Fruit fly (Drosophila melanogaster) whole organism, embryonic: Measurements from ENCODE around the gene CG42833.

Experiments
- Atf-2 ChIP-seq: fragments of 200-800 bp; sonication (Bioruptor generic); optimal IDR thresholded peaks from 2 replicates; lab custom pipeline; 2016; ENCODE audit warnings: missing biosample characterization, missing genetic modification characterization
- Bdp1 ChIP-seq: fragments of 200-800 bp; sonication (Bioruptor generic); optimal IDR thresholded peaks from 3 replicates; lab custom pipeline; 2016; ENCODE audit warnings: missing biosample characterization, missing genetic modification characterization
- CG10543 ChIP-seq: fragments of 200-800 bp; sonication (Bioruptor generic); optimal IDR thresholded peaks from 3 replicates; lab custom pipeline; 2017; ENCODE audit warnings: missing biosample characterization, mild to moderate bottlenecking, missing genetic modification characterization, moderate library complexity
- CG11247 ChIP-seq: fragments of 200-800 bp; sonication (Bioruptor generic); IDR thresholded peaks from 2 replicates; pipeline ENCODE4 v1.3.6; 2022; ENCODE audit warnings: missing biosample characterization, missing genetic modification characterization
- CG11456 ChIP-seq: fragments of 200-800 bp; sonication (Bioruptor generic); IDR thresholded peaks from 3 replicates; pipeline ENCODE4 v1.3.6; 2022; ENCODE audit warnings: missing biosample characterization, missing genetic modification characterization
- CG12104 ChIP-seq: fragments of 200-800 bp; sonication (Bioruptor generic); optimal IDR thresholded peaks from 3 replicates; lab custom pipeline; 2016; ENCODE audit warnings: missing biosample characterization, missing genetic modification characterization
- CG12299 ChIP-seq: fragments of 200-800 bp; sonication (Bioruptor generic); optimal IDR thresholded peaks from 2 replicates; lab custom pipeline; 2018; ENCODE audit warnings: missing biosample characterization, mild to moderate bottlenecking, missing genetic modification characterization
- CG12769 ChIP-seq: fragments of 200-800 bp; sonication (Bioruptor generic); optimal IDR thresholded peaks from 2 replicates; lab custom pipeline; 2019; ENCODE audit warnings: missing biosample characterization, mild to moderate bottlenecking, missing genetic modification characterization, moderate library complexity
- CG13287 ChIP-seq: fragments of 200-800 bp; sonication (Bioruptor generic); IDR thresholded peaks from 2 replicates; pipeline ENCODE4 v1.3.6; 2022; ENCODE audit warnings: missing biosample characterization, missing genetic modification characterization; ENCODE audit not compliant: partially characterized antibody
- CG16815 ChIP-seq: fragments of 200-800 bp; sonication (Bioruptor generic); optimal IDR thresholded peaks from 3 replicates; lab custom pipeline; 2017; ENCODE audit warnings: missing biosample characterization, mild to moderate bottlenecking, missing genetic modification characterization
- CG17361 ChIP-seq: fragments of 200-800 bp; sonication (Bioruptor generic); IDR thresholded peaks from 3 replicates; pipeline ENCODE4 v1.3.6; 2022; ENCODE audit warnings: missing biosample characterization, missing genetic modification characterization
- CG17802 ChIP-seq: fragments of 200-800 bp; sonication (Bioruptor generic); optimal IDR thresholded peaks from 2 replicates; lab custom pipeline; 2018; ENCODE audit warnings: missing biosample characterization, mild to moderate bottlenecking, missing genetic modification characterization, moderate library complexity
- CG17829 ChIP-seq: fragments of 200-800 bp; optimal IDR thresholded peaks from 2 replicates; lab custom pipeline; 2019; ENCODE audit warnings: missing biosample characterization, mild to moderate bottlenecking, missing genetic modification characterization, moderate library complexity
- CG1792 ChIP-seq: fragments of 200-800 bp; sonication (Bioruptor generic); optimal IDR thresholded peaks from 2 replicates; lab custom pipeline; 2016; ENCODE audit warnings: missing biosample characterization, missing genetic modification characterization
- CG2712 ChIP-seq: fragments of 200-800 bp; optimal IDR thresholded peaks from 3 replicates; lab custom pipeline; 2019; ENCODE audit warnings: missing biosample characterization, mild to moderate bottlenecking, missing genetic modification characterization, moderate library complexity
- CG2875 ChIP-seq: fragments of 200-800 bp; sonication (Bioruptor generic); optimal IDR thresholded peaks from 2 replicates; lab custom pipeline; 2017; ENCODE audit warnings: missing biosample characterization, mild to moderate bottlenecking, missing genetic modification characterization, missing genetic modification reagents
- CG31441 ChIP-seq: fragments of 200-800 bp; sonication (Bioruptor generic); IDR thresholded peaks from 2 replicates; pipeline ENCODE4 v1.3.6; 2022; ENCODE audit warnings: missing biosample characterization, missing genetic modification characterization
- CG8765 ChIP-seq: fragments of 200-800 bp; sonication (Bioruptor generic); IDR thresholded peaks from 2 replicates; pipeline ENCODE4 v1.3.6; 2022; ENCODE audit warnings: missing biosample characterization, missing genetic modification characterization
- CHES-1-like ChIP-seq: fragments of 200-800 bp; sonication (Bioruptor generic); optimal IDR thresholded peaks from 2 replicates; lab custom pipeline; 2016; ENCODE audit warnings: missing biosample characterization, missing genetic modification characterization
- Hr78 ChIP-seq, 2 experiments: fragments of 200-800 bp in 1 of 2; fragments of >200 bp in 1 of 2; sonication (Bioruptor generic) in 1 of 2; optimal IDR thresholded peaks; 2 replicates each; lab custom pipeline; 2017 to 2019; ENCODE audit warnings: missing biosample characterization in 2 of 2, missing genetic modification characterization in 2 of 2, mild to moderate bottlenecking in 1 of 2, moderate library complexity in 1 of 2
- Jarid2 ChIP-seq: fragments of 200-800 bp; sonication (Bioruptor generic); optimal IDR thresholded peaks from 3 replicates; lab custom pipeline; 2017; ENCODE audit warnings: mild to moderate bottlenecking, missing biosample characterization, missing genetic modification reagents, missing genetic modification characterization
- MESR4 ChIP-seq: fragments of 200-800 bp; sonication (Bioruptor generic); optimal IDR thresholded peaks from 2 replicates; lab custom pipeline; 2018; ENCODE audit warnings: missing biosample characterization, mild to moderate bottlenecking, missing genetic modification characterization, moderate library complexity
- Mrtf ChIP-seq: fragments of 200-800 bp; sonication (Bioruptor generic); IDR thresholded peaks from 3 replicates; pipeline ENCODE4 v1.3.6; 2022; ENCODE audit warnings: missing biosample characterization, missing genetic modification characterization
- Nf-YA ChIP-seq: fragments of 200-800 bp; sonication (Bioruptor generic); IDR thresholded peaks from 2 replicates; pipeline ENCODE4 v1.3.6; 2022; ENCODE audit warnings: missing biosample characterization, missing genetic modification characterization
- Oaz ChIP-seq: fragments of 200-800 bp; sonication (Bioruptor generic); IDR thresholded peaks from 2 replicates; pipeline ENCODE4 v1.3.6; 2022; ENCODE audit warnings: missing biosample characterization, missing genetic modification characterization
- Opbp ChIP-seq: fragments of 200-800 bp; sonication (Bioruptor generic); IDR thresholded peaks from 3 replicates; pipeline ENCODE4 v1.3.6; 2022; ENCODE audit warnings: missing biosample characterization, missing genetic modification characterization; ENCODE audit not compliant: partially characterized antibody
- Pdp1 ChIP-seq, 2 experiments: fragments of 200-800 bp; sonication (Bioruptor generic); optimal IDR thresholded peaks; 3 replicates each; lab custom pipeline; 2016; ENCODE audit warnings: missing biosample characterization in 2 of 2, missing genetic modification characterization in 2 of 2, mild to moderate bottlenecking in 1 of 2, moderate library complexity in 1 of 2
- Scr ChIP-seq: fragments of 200-800 bp; sonication (Bioruptor generic); IDR thresholded peaks from 2 replicates; pipeline ENCODE4 v1.3.6; 2022; ENCODE audit warnings: missing biosample characterization, missing genetic modification characterization; ENCODE audit not compliant: partially characterized antibody
- Side ChIP-seq: fragments of 200-800 bp; sonication (Bioruptor generic); optimal IDR thresholded peaks from 2 replicates; lab custom pipeline; 2016; ENCODE audit warnings: missing biosample characterization, missing genetic modification characterization
- Six4 ChIP-seq: fragments of 200-800 bp; sonication (Bioruptor generic); optimal IDR thresholded peaks from 2 replicates; lab custom pipeline; 2016; ENCODE audit warnings: missing biosample characterization, missing genetic modification characterization
- Spps ChIP-seq: fragments of 200-800 bp; sonication (Bioruptor generic); optimal IDR thresholded peaks from 2 replicates; lab custom pipeline; 2018; ENCODE audit warnings: missing biosample characterization, mild to moderate bottlenecking, missing genetic modification characterization
- al ChIP-seq: fragments of 200-800 bp; sonication (Bioruptor generic); IDR thresholded peaks from 2 replicates; pipeline ENCODE4 v1.3.6; 2022; ENCODE audit warnings: missing biosample characterization, missing genetic modification characterization
- ase ChIP-seq: fragments of 200-800 bp; sonication (Bioruptor generic); IDR thresholded peaks from 3 replicates; pipeline ENCODE4 v1.3.6; 2022; ENCODE audit warnings: missing biosample characterization, missing genetic modification characterization
- btn ChIP-seq: fragments of 200-800 bp; sonication (Bioruptor generic); optimal IDR thresholded peaks from 2 replicates; lab custom pipeline; 2016; ENCODE audit warnings: missing biosample characterization, missing genetic modification characterization
- crol ChIP-seq: fragments of 200-800 bp; sonication (Bioruptor generic); IDR thresholded peaks from 2 replicates; pipeline ENCODE4 v1.3.6; 2022; ENCODE audit warnings: missing biosample characterization, missing genetic modification characterization
- dati ChIP-seq: fragments of 200-800 bp; sonication (Bioruptor generic); IDR thresholded peaks from 2 replicates; pipeline ENCODE4 v1.3.6; 2022; ENCODE audit warnings: missing biosample characterization, missing genetic modification characterization
- dmrt99B ChIP-seq: fragments of 200-800 bp; sonication (Bioruptor generic); optimal IDR thresholded peaks from 2 replicates; lab custom pipeline; 2018; ENCODE audit warnings: missing biosample characterization, mild to moderate bottlenecking, missing genetic modification characterization, moderate library complexity
- ftz-f1 ChIP-seq: fragments of 200-800 bp; sonication (Bioruptor generic); optimal IDR thresholded peaks from 2 replicates; lab custom pipeline; 2016; ENCODE audit warnings: missing biosample characterization, missing genetic modification characterization
- hbn ChIP-seq: fragments of 200-800 bp; sonication (Bioruptor generic); IDR thresholded peaks from 2 replicates; pipeline ENCODE4 v1.3.6; 2022; ENCODE audit warnings: missing biosample characterization, missing genetic modification characterization; ENCODE audit not compliant: partially characterized antibody
- ind ChIP-seq: fragments of 200-800 bp; sonication (Bioruptor generic); optimal IDR thresholded peaks from 3 replicates; lab custom pipeline; 2016; ENCODE audit warnings: missing biosample characterization, missing genetic modification characterization
- jigr1 ChIP-seq: fragments of 200-800 bp; sonication (Bioruptor generic); IDR thresholded peaks from 3 replicates; pipeline ENCODE4 v1.3.6; 2022; ENCODE audit warnings: missing biosample characterization, missing genetic modification characterization
- lilli ChIP-seq: fragments of 200-800 bp; sonication (Bioruptor generic); optimal IDR thresholded peaks from 3 replicates; lab custom pipeline; 2016; ENCODE audit warnings: missing biosample characterization, missing genetic modification characterization
- nom ChIP-seq: fragments of 200-800 bp; sonication (Bioruptor generic); optimal IDR thresholded peaks from 2 replicates; lab custom pipeline; 2017; ENCODE audit warnings: missing biosample characterization, missing genetic modification characterization, mild to moderate bottlenecking, moderate library complexity, missing genetic modification reagents
- pita ChIP-seq: fragments of 200-800 bp; sonication (Bioruptor generic); optimal IDR thresholded peaks from 2 replicates; lab custom pipeline; 2017; ENCODE audit warnings: missing biosample characterization, mild to moderate bottlenecking, missing genetic modification characterization
- pum ChIP-seq: fragments of 200-800 bp; sonication (Bioruptor generic); optimal IDR thresholded peaks from 2 replicates; lab custom pipeline; 2016; ENCODE audit warnings: missing biosample characterization, missing genetic modification characterization
- slp2 ChIP-seq: fragments of 200-800 bp; sonication (Bioruptor generic); optimal IDR thresholded peaks from 2 replicates; lab custom pipeline; 2016; ENCODE audit warnings: missing biosample characterization, missing genetic modification characterization
- ssp ChIP-seq: fragments of 200-800 bp; sonication (Bioruptor generic); IDR thresholded peaks from 2 replicates; pipeline ENCODE4 v1.3.6; 2022; ENCODE audit warnings: missing biosample characterization, missing genetic modification characterization
- sug ChIP-seq: fragments of 200-800 bp; optimal IDR thresholded peaks from 2 replicates; lab custom pipeline; 2019; ENCODE audit warnings: missing biosample characterization, mild to moderate bottlenecking, missing genetic modification characterization, moderate library complexity
- tio ChIP-seq: fragments of 200-800 bp; sonication (Bioruptor generic); optimal IDR thresholded peaks from 2 replicates; lab custom pipeline; 2017; ENCODE audit warnings: missing biosample characterization, missing genetic modification characterization, inconsistent platforms
- vvl ChIP-seq: fragments of 200-800 bp; sonication (Bioruptor generic); IDR thresholded peaks from 2 replicates; pipeline ENCODE4 v1.3.6; 2022; ENCODE audit warnings: missing biosample characterization, missing genetic modification characterization

Gene CG42833

dm6 chr3L:20195875-20196274 lies 4.0 kb upstream of the CG42833 start (continued):
- TF ChIP-seq CG10543 (GFP tag; lab: Kevin White, UChicago) = no peak
- TF ChIP-seq CG16815 (GFP tag; lab: Kevin White, UChicago) = peak; percentile 0
- TF ChIP-seq CG2875 (GFP tag; lab: Kevin White, UChicago) = no peak
- TF ChIP-seq CG2712 (tag; lab: Kevin White, UChicago) = peak; percentile 81
- 0 out of 2 replicates have a peak, but pooled peaks have one; percentile 15 for TF ChIP-seq al (GFP tag; lab: Robert Waterston, UW)
- peak; percentile 12 for TF ChIP-seq Bdp1 (GFP tag; lab: Kevin White, UChicago)
- peak; percentile 41 for TF ChIP-seq lilli (GFP tag; lab: Kevin White, UChicago)
- TF ChIP-seq CG31441 = peak; percentile 80
- 0 out of 3 replicates have a peak, but pooled peaks have one; percentile 43 for TF ChIP-seq jigr1 (GFP tag; lab: Robert Waterston, UW)
- no peak for TF ChIP-seq Oaz
- TF ChIP-seq Spps = peak; percentile 40
- TF ChIP-seq Nf-YA = peak; percentile 58; the same call in 1 of the 2 replicates
- peak; percentile 59 for TF ChIP-seq Side (GFP tag; lab: Kevin White, UChicago)
- no peak for TF ChIP-seq crol (GFP tag; lab: Robert Waterston, UW)
- TF ChIP-seq Atf-2 (GFP tag; lab: Kevin White, UChicago) = no peak
- no peak for TF ChIP-seq CG8765 (GFP tag; lab: Robert Waterston, UW)
- TF ChIP-seq dati (GFP tag; lab: Robert Waterston, UW) = peak; percentile 57; the same call in 1 of the 2 replicates
- no peak for TF ChIP-seq hbn (GFP tag; lab: Robert Waterston, UW)
- no peak for TF ChIP-seq CG1792 (GFP tag; lab: Kevin White, UChicago)
- TF ChIP-seq ind (GFP tag; lab: Kevin White, UChicago) = peak; percentile 68
- TF ChIP-seq ssp (GFP tag; lab: Robert Waterston, UW) = peak; percentile 59
- TF ChIP-seq nom = peak; percentile 59
- peak; percentile 55 for TF ChIP-seq CG12769 (tag; lab: Kevin White, UChicago)
- no peak for TF ChIP-seq pita (GFP tag; lab: Kevin White, UChicago)
- no peak for TF ChIP-seq Scr (GFP tag; lab: Robert Waterston, UW)
- peak; percentile 61 for TF ChIP-seq pum (GFP tag; lab: Kevin White, UChicago)
- TF ChIP-seq CG17802 = peak; percentile 52
- TF ChIP-seq Six4 (GFP tag; lab: Kevin White, UChicago) = peak; percentile 68
- TF ChIP-seq Hr78 (GFP tag; optimal IDR thresholded peaks at IDR 0.05; lab: Kevin White, UChicago) = peak in 1 of 2 experiments; percentile 56
- peak; percentile 49; the same call in 2 of the 3 replicates for TF ChIP-seq Mrtf (GFP tag; lab: Robert Waterston, UW)
- TF ChIP-seq CG13287 = no peak
- TF ChIP-seq Jarid2 (GFP tag; lab: Kevin White, UChicago) = no peak
- TF ChIP-seq Opbp = no peak
- peak; percentile 52; the same call in 1 of the 2 replicates for TF ChIP-seq CG11247 (GFP tag; lab: Robert Waterston, UW)
- TF ChIP-seq CHES-1-like (GFP tag; lab: Kevin White, UChicago) = peak; percentile 34
- peak; percentile 80 for TF ChIP-seq vvl (GFP tag; lab: Robert Waterston, UW)
- no peak for TF ChIP-seq MESR4
- TF ChIP-seq tio (GFP tag; lab: Kevin White, UChicago) = peak; percentile 2
- peak; percentile 43 for TF ChIP-seq btn (GFP tag; lab: Kevin White, UChicago)
- peak; percentile 41 for TF ChIP-seq slp2 (GFP tag; lab: Kevin White, UChicago)
- peak; percentile 52 for TF ChIP-seq Pdp1 (GFP tag; optimal IDR thresholded peaks at IDR 0.05; lab: Kevin White, UChicago)
- TF ChIP-seq ase (GFP tag; lab: Robert Waterston, UW) = peak; percentile 76
- peak; percentile 82 for TF ChIP-seq CG17361
- TF ChIP-seq CG11456 (GFP tag; lab: Robert Waterston, UW) = 0 out of 3 replicates have a peak, but pooled peaks have one; percentile 50
- no peak for TF ChIP-seq sug
- peak; percentile 83 for TF ChIP-seq dmrt99B
- peak; percentile 67 for TF ChIP-seq CG17829
- no peak for TF ChIP-seq ftz-f1 (GFP tag; lab: Kevin White, UChicago)
- TF ChIP-seq CG12104 (GFP tag; lab: Kevin White, UChicago) = no peak
- no peak for TF ChIP-seq CG12299 (tag; lab: Kevin White, UChicago)
